Fruit fly (Drosophila melanogaster): ENCODE results near the gene CG17065.
"Not testable (repeated sequence)": the region's sequence is repeated elsewhere in the genome, so short reads cannot be mapped to it uniquely, and the experiment has no call there.

DNA sequence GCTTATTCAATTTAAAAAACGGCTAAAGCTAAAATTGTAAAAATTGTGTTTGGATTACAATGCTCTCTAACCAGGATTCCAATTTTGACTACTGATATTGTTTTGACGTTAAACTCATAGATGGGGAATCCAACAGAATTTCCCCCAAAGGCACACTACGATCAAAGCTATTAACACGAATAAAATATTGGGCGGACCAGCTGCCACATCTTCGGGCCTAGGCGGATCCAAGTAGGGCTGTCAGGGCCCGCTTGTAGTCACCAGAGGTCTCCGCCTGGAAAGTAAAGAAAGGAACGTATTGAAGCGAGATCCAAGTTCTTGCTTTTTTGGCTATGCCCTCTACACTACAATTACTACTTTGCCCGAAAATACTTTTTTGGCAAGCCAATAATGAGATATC, 32.1 kb downstream of the CG17065 start, which contains the start of gene Sdic4:
- not testable (repeated sequence) for TF ChIP-seq psq (optimal IDR thresholded peaks at IDR 0.05); usp (GFP tag; optimal IDR thresholded peaks at IDR 0.05); pan (optimal IDR thresholded peaks at IDR 0.05); CG8478 (optimal IDR thresholded peaks at IDR 0.05); Dll (optimal IDR thresholded peaks at IDR 0.05); EcR (GFP tag; optimal IDR thresholded peaks at IDR 0.05)
